Worm (Caenorhabditis elegans) whole organism, L3 larva: ENCODE results near the gene tre-5.
A peak's percentile ranks its signal among the peaks of the same experiment; 100 is the strongest.
"Not testable (repeated sequence)": the region's sequence is repeated elsewhere in the genome, so short reads cannot be mapped to it uniquely, and the experiment has no call there.

Experiments used
- R02D3.7 ChIP-seq: fragments of 150-350 bp; optimal IDR thresholded peaks from 2 replicates; lab custom pipeline; 2014; ENCODE audit warnings: missing biosample characterization, missing genetic modification characterization
- ZK546.5 ChIP-seq: sonication (generic microtip); optimal IDR thresholded peaks from 2 replicates; lab custom pipeline; 2017; ENCODE audit warnings: missing biosample characterization, missing genetic modification characterization
- aly-2 ChIP-seq: fragments of 150-350 bp; optimal IDR thresholded peaks from 2 replicates; lab custom pipeline; 2014; ENCODE audit warnings: missing biosample characterization, missing genetic modification characterization
- ama-1 ChIP-seq: fragments of 150-350 bp; optimal IDR thresholded peaks from 2 replicates; lab custom pipeline; 2018
- ceh-16 ChIP-seq: sonication (generic microtip); optimal IDR thresholded peaks from 2 replicates; lab custom pipeline; 2017; ENCODE audit warnings: missing biosample characterization, missing genetic modification characterization
- ceh-28 ChIP-seq: fragments of 150-350 bp; optimal IDR thresholded peaks from 2 replicates; lab custom pipeline; 2014; ENCODE audit warnings: missing biosample characterization, missing genetic modification reagents, missing genetic modification characterization
- ceh-82 ChIP-seq: fragments of 150-350 bp; optimal IDR thresholded peaks from 2 replicates; lab custom pipeline; 2014; ENCODE audit warnings: missing biosample characterization, missing genetic modification characterization
- daf-12 ChIP-seq: fragments of 150-350 bp; optimal IDR thresholded peaks from 2 replicates; lab custom pipeline; 2014; ENCODE audit warnings: missing biosample characterization, missing genetic modification reagents, missing genetic modification characterization
- egl-27 ChIP-seq: sonication (generic microtip); optimal IDR thresholded peaks from 4 replicates; lab custom pipeline; 2017; ENCODE audit warnings: missing biosample characterization, missing genetic modification reagents, missing genetic modification characterization
- egl-5 ChIP-seq: fragments of 150-350 bp; optimal IDR thresholded peaks from 2 replicates; lab custom pipeline; 2017; ENCODE audit warnings: missing biosample characterization, missing genetic modification reagents, missing genetic modification characterization, inconsistent platforms
- elt-1 ChIP-seq: fragments of 150-350 bp; optimal IDR thresholded peaks from 2 replicates; lab custom pipeline; 2014; ENCODE audit warnings: missing biosample characterization, missing genetic modification characterization
- elt-2 ChIP-seq: sonication (generic microtip); optimal IDR thresholded peaks from 2 replicates; lab custom pipeline; 2016; ENCODE audit warnings: missing genetic modification reagents, mild to moderate bottlenecking, missing genetic modification characterization, missing compliant biosample characterization
- elt-3 ChIP-seq, 3 experiments: fragments of 150-350 bp in 1 of 3; sonication (generic microtip) in 2 of 3; optimal IDR thresholded peaks; 2 replicates in 2 of 3; 4 replicates in 1 of 3; lab custom pipeline; 2014 to 2017; ENCODE audit warnings: missing biosample characterization in 3 of 3, missing genetic modification characterization in 3 of 3
- eor-1 ChIP-seq, 2 experiments: fragments of 150-350 bp; optimal IDR thresholded peaks; 2 replicates each; lab custom pipeline; 2014 to 2018; ENCODE audit warnings: missing biosample characterization in 2 of 2, missing genetic modification characterization in 2 of 2
- fkh-10 ChIP-seq: sonication (generic microtip); optimal IDR thresholded peaks from 2 replicates; lab custom pipeline; 2017; ENCODE audit warnings: missing biosample characterization, missing genetic modification reagents, missing genetic modification characterization
- fkh-2 ChIP-seq: fragments of 150-350 bp; optimal IDR thresholded peaks from 2 replicates; lab custom pipeline; 2014; ENCODE audit warnings: missing biosample characterization, missing genetic modification reagents, missing genetic modification characterization
- fos-1 ChIP-seq: fragments of 150-350 bp; optimal IDR thresholded peaks from 2 replicates; lab custom pipeline; 2014; ENCODE audit warnings: missing biosample characterization, missing genetic modification characterization
- hmg-11 ChIP-seq: sonication (generic microtip); optimal IDR thresholded peaks from 2 replicates; lab custom pipeline; 2016; ENCODE audit warnings: missing genetic modification characterization, missing compliant biosample characterization
- jun-1 ChIP-seq: fragments of 150-350 bp; optimal IDR thresholded peaks from 2 replicates; lab custom pipeline; 2014; ENCODE audit warnings: missing biosample characterization, missing genetic modification reagents, missing genetic modification characterization
- lin-15B ChIP-seq: fragments of 150-350 bp; optimal IDR thresholded peaks from 2 replicates; lab custom pipeline; 2014; ENCODE audit warnings: missing biosample characterization, missing genetic modification characterization
- lsy-12 ChIP-seq: sonication (generic microtip); optimal IDR thresholded peaks from 2 replicates; lab custom pipeline; 2016; ENCODE audit warnings: mild to moderate bottlenecking, missing genetic modification characterization, missing compliant biosample characterization
- mdl-1 ChIP-seq: fragments of 150-350 bp; optimal IDR thresholded peaks from 2 replicates; lab custom pipeline; 2014; ENCODE audit warnings: missing biosample characterization, missing genetic modification characterization
- nfya-1 ChIP-seq: sonication (generic microtip); optimal IDR thresholded peaks from 2 replicates; lab custom pipeline; 2017; ENCODE audit warnings: missing genetic modification characterization, mild to moderate bottlenecking, missing compliant biosample characterization, antibody characterized with exemption, moderate library complexity; ENCODE audit not compliant: insufficient read depth
- nhr-11 ChIP-seq: fragments of 150-350 bp; optimal IDR thresholded peaks from 2 replicates; lab custom pipeline; 2014; ENCODE audit warnings: missing biosample characterization, missing genetic modification characterization
- nhr-237 ChIP-seq: fragments of 150-350 bp; optimal IDR thresholded peaks from 2 replicates; lab custom pipeline; 2014; ENCODE audit warnings: missing biosample characterization, missing genetic modification characterization
- nhr-25 ChIP-seq: sonication (generic microtip); optimal IDR thresholded peaks from 2 replicates; lab custom pipeline; 2017; ENCODE audit warnings: missing biosample characterization, missing genetic modification characterization
- nhr-43 ChIP-seq: sonication (generic microtip); optimal IDR thresholded peaks from 2 replicates; lab custom pipeline; 2016; ENCODE audit warnings: mild to moderate bottlenecking, missing genetic modification characterization, missing compliant biosample characterization; ENCODE audit not compliant: poor library complexity, severe bottlenecking
- nhr-67 ChIP-seq: fragments of 150-350 bp; optimal IDR thresholded peaks from 2 replicates; lab custom pipeline; 2014; ENCODE audit warnings: missing biosample characterization, missing genetic modification characterization
- nhr-76 ChIP-seq: fragments of 150-350 bp; sonication (generic microtip); optimal IDR thresholded peaks from 5 replicates; lab custom pipeline; 2014; ENCODE audit warnings: missing biosample characterization, missing genetic modification characterization
- nhr-77 ChIP-seq: fragments of 150-350 bp; optimal IDR thresholded peaks from 2 replicates; lab custom pipeline; 2014; ENCODE audit warnings: missing biosample characterization, missing genetic modification characterization
- pha-4 ChIP-seq: fragments of 150-350 bp; optimal IDR thresholded peaks from 2 replicates; lab custom pipeline; 2014; ENCODE audit warnings: missing biosample characterization, missing genetic modification reagents, missing genetic modification characterization
- pqm-1 ChIP-seq: fragments of 150-350 bp; optimal IDR thresholded peaks from 2 replicates; lab custom pipeline; 2017; ENCODE audit warnings: missing biosample characterization, missing genetic modification characterization, inconsistent platforms
- sea-2 ChIP-seq: fragments of 150-350 bp; sonication (generic microtip); optimal IDR thresholded peaks from 4 replicates; lab custom pipeline; 2014; ENCODE audit warnings: missing biosample characterization, missing genetic modification reagents, missing genetic modification characterization
- skn-1 ChIP-seq: fragments of 150-350 bp; optimal IDR thresholded peaks from 2 replicates; lab custom pipeline; 2014; ENCODE audit warnings: missing biosample characterization, missing genetic modification characterization
- snpc-4 ChIP-seq: fragments of 150-350 bp; optimal IDR thresholded peaks from 2 replicates; lab custom pipeline; 2014; ENCODE audit warnings: missing biosample characterization, missing genetic modification characterization
- tbx-2 ChIP-seq: sonication (generic microtip); optimal IDR thresholded peaks from 2 replicates; lab custom pipeline; 2016; ENCODE audit warnings: mild to moderate bottlenecking, missing genetic modification characterization, missing compliant biosample characterization
- unc-39 ChIP-seq: sonication (generic microtip); optimal IDR thresholded peaks from 4 replicates; lab custom pipeline; 2017; ENCODE audit warnings: missing biosample characterization, missing genetic modification characterization
- unc-62 ChIP-seq: fragments of 150-350 bp; sonication (generic microtip); optimal IDR thresholded peaks from 4 replicates; lab custom pipeline; 2014; ENCODE audit warnings: missing biosample characterization, missing genetic modification reagents, missing genetic modification characterization
- zag-1 ChIP-seq: fragments of 150-350 bp; optimal IDR thresholded peaks from 2 replicates; lab custom pipeline; 2014; ENCODE audit warnings: missing biosample characterization, missing genetic modification characterization
- ztf-11 ChIP-seq: fragments of 150-350 bp; optimal IDR thresholded peaks from 2 replicates; lab custom pipeline; 2014; ENCODE audit warnings: missing biosample characterization, missing genetic modification characterization
- ztf-4 ChIP-seq: fragments of 150-350 bp; optimal IDR thresholded peaks from 2 replicates; lab custom pipeline; 2014; ENCODE audit warnings: missing biosample characterization, missing genetic modification characterization

Gene tre-5

ce11 chrII:55204-55603 is at the start of gene tre-5:
TSS of gene tre-5 (minus strand) at chrII:55304.
- TF ChIP-seq ceh-82 (tag; lab: Kevin White, UChicago) (no peak), ama-1 (no peak), ZK546.5 (no peak), nfya-1 (tag; lab: Kevin White, UChicago) (no peak), fos-1 (tag; lab: Kevin White, UChicago) (no peak), egl-5 (no peak), ztf-4 (tag; lab: Kevin White, UChicago) (no peak), pha-4 (no peak), fkh-2 (no peak), pqm-1 (tag; lab: Kevin White, UChicago) (no peak), nhr-43 (no peak), nhr-76 (no peak), nhr-77 (no peak), elt-2 (tag; lab: Kevin White, UChicago) (no peak), nhr-11 (tag; lab: Kevin White, UChicago) (no peak), nhr-25 (tag; lab: Kevin White, UChicago) (no peak), elt-1 (no peak)
- TF ChIP-seq, all 47 proteins: peak for 0

- TF ChIP-seq fkh-10 (GFP tag; lab: Kevin White, UChicago) (no peak), ztf-11 (no peak), pqm-1 (tag; lab: Kevin White, UChicago) (no peak), ceh-16 (tag; lab: Kevin White, UChicago) (no peak), pha-4 (no peak), nfya-1 (tag; lab: Kevin White, UChicago) (no peak), tbx-2 (tag; lab: Kevin White, UChicago) (no peak), mdl-1 (no peak), elt-1 (no peak), nhr-11 (tag; lab: Kevin White, UChicago) (no peak), ama-1 (no peak), ceh-28 (no peak), unc-39 (tag; lab: Kevin White, UChicago) (no peak), fkh-2 (no peak), aly-2 (tag; lab: Kevin White, UChicago) (no peak), fos-1 (tag; lab: Kevin White, UChicago) (no peak), elt-3 (tag; optimal IDR thresholded peaks at IDR 0.05; lab: Kevin White, UChicago) (no peak), hmg-11 (tag; lab: Kevin White, UChicago) (no peak), lsy-12 (tag; lab: Kevin White, UChicago) (no peak), jun-1 (tag; lab: Kevin White, UChicago) (no peak)
Measured at ce11 chrII:104234-104633, 49.1 kb upstream of the tre-5 start, which contains the start of gene col-68. TSS of gene col-68 (plus strand) at chrII:104534.

- TF ChIP-seq hmg-11 (tag; lab: Kevin White, UChicago) (no peak), sea-2 (no peak)
Measured at ce11 chrII:101176-101575, 46.1 kb upstream of the tre-5 start.

- TF ChIP-seq ztf-11; ceh-28; zag-1 (tag; lab: Kevin White, UChicago): not testable (repeated sequence)
Measured at ce11 chrII:98894-99293, 43.8 kb upstream of the tre-5 start, which contains the start of gene C50D2.10. TSS of gene C50D2.10 (plus strand) at chrII:99138.

ce11 chrII:97992-98763 is 43.1 kb upstream of the tre-5 start, which contains the start of the genes luc-7L3 and sftb-6:
TSS of gene luc-7L3 (minus strand) at chrII:98027.
TSS of gene sftb-6 (plus strand) at chrII:98404.
- no peak for TF ChIP-seq tbx-2 (tag; lab: Kevin White, UChicago)
- TF ChIP-seq fkh-2: no peak
- no peak for TF ChIP-seq nhr-43
- TF ChIP-seq jun-1 (tag; lab: Kevin White, UChicago): no peak
- peak; percentile 95 for TF ChIP-seq R02D3.7 (tag; lab: Kevin White, UChicago)
- no peak for TF ChIP-seq pqm-1 (tag; lab: Kevin White, UChicago)
- TF ChIP-seq ceh-28: no peak
- no peak for TF ChIP-seq egl-27 (tag; lab: Kevin White, UChicago)
- TF ChIP-seq nhr-67 (tag; lab: Kevin White, UChicago): no peak
- no peak for TF ChIP-seq elt-3 (tag; optimal IDR thresholded peaks at IDR 0.05; lab: Kevin White, UChicago)
- no peak for TF ChIP-seq lsy-12 (tag; lab: Kevin White, UChicago)
- peak; percentile 73 for TF ChIP-seq lin-15B (tag; lab: Kevin White, UChicago)
- no peak for TF ChIP-seq unc-62
- no peak for TF ChIP-seq nhr-77
- TF ChIP-seq nfya-1 (tag; lab: Kevin White, UChicago): peak; percentile 43
- peak; percentile 66 for TF ChIP-seq pha-4
- TF ChIP-seq nhr-237 (tag; lab: Kevin White, UChicago): no peak
- no peak for TF ChIP-seq nhr-25 (tag; lab: Kevin White, UChicago)
- peak; percentile 37 for TF ChIP-seq skn-1
- no peak for TF ChIP-seq daf-12 (tag; lab: Kevin White, UChicago)
- peak; percentile 28 for TF ChIP-seq snpc-4
- no peak for TF ChIP-seq nhr-11 (tag; lab: Kevin White, UChicago)
- TF ChIP-seq egl-5: no peak
- no peak for TF ChIP-seq ztf-11
- no peak for TF ChIP-seq nhr-76
- no peak for TF ChIP-seq eor-1 (tag; optimal IDR thresholded peaks at IDR 0.05; lab: Kevin White, UChicago)
- TF ChIP-seq zag-1 (tag; lab: Kevin White, UChicago): no peak
- peak; percentile 70 for TF ChIP-seq hmg-11 (tag; lab: Kevin White, UChicago)
- peak; percentile 30 for TF ChIP-seq elt-2 (tag; lab: Kevin White, UChicago)
- no peak for TF ChIP-seq unc-39 (tag; lab: Kevin White, UChicago)
